Fruit fly (Drosophila melanogaster) S2 (cell line): ENCODE results near the gene CG32437.

Experiments
- CG8478 ChIP-seq: fragments of >200 bp; optimal IDR thresholded peaks from 2 replicates; lab custom pipeline; 2018
- CTCF ChIP-seq, 2 experiments: fragments of >200 bp; optimal IDR thresholded peaks; 2 replicates each; lab custom pipeline; 2018

dm6 chr3L:21348983-21349432, 8.5 kb upstream of the CG32437 start, which contains the start of gene ebd2:
- TF ChIP-seq CG8478 (lab: Kevin White, UChicago), result no peak
- no peak for TF ChIP-seq CTCF (optimal IDR thresholded peaks at IDR 0.05; lab: Kevin White, UChicago)
